Fruit fly (Drosophila melanogaster) whole organism, embryonic: ENCODE data around the gene dwg.

Source experiments
- Awh ChIP-seq: fragments of 200-800 bp; sonication (Bioruptor generic); IDR thresholded peaks from 2 replicates; pipeline ENCODE4, ENCODE4 v1.3.6; 2022; ENCODE audit warnings: missing biosample characterization, missing genetic modification characterization
- CG10565 ChIP-seq: fragments of 200-800 bp; sonication (Bioruptor generic); optimal IDR thresholded peaks from 3 replicates; lab custom pipeline; 2016; ENCODE audit warnings: missing biosample characterization, mild to moderate bottlenecking, missing genetic modification characterization
- CG11723 ChIP-seq: fragments of 200-800 bp; sonication (Bioruptor generic); optimal IDR thresholded peaks from 2 replicates; lab custom pipeline; 2017; ENCODE audit warnings: missing biosample characterization, mild to moderate bottlenecking, missing genetic modification characterization
- CG12219 ChIP-seq: fragments of 200-800 bp; sonication (Bioruptor generic); optimal IDR thresholded peaks from 3 replicates; lab custom pipeline; 2018; ENCODE audit warnings: missing biosample characterization, mild to moderate bottlenecking, missing genetic modification characterization
- CG12391 ChIP-seq: fragments of 200-800 bp; sonication (Bioruptor generic); optimal IDR thresholded peaks from 3 replicates; lab custom pipeline; 2018; ENCODE audit warnings: missing biosample characterization, mild to moderate bottlenecking, missing genetic modification characterization, moderate library complexity
- CG12659 ChIP-seq: fragments of 200-800 bp; sonication (Bioruptor generic); optimal IDR thresholded peaks from 3 replicates; lab custom pipeline; 2017; ENCODE audit warnings: mild to moderate bottlenecking, missing biosample characterization, missing genetic modification reagents, missing genetic modification characterization
- CG13123 ChIP-seq: fragments of 200-800 bp; sonication (Bioruptor generic); optimal IDR thresholded peaks from 2 replicates; lab custom pipeline; 2016; ENCODE audit warnings: missing biosample characterization, missing genetic modification characterization
- CG14050 ChIP-seq: fragments of 200-800 bp; sonication (Bioruptor generic); IDR thresholded peaks from 3 replicates; pipeline ENCODE4 v1.3.6; 2022; ENCODE audit warnings: missing biosample characterization, missing genetic modification characterization
- CG14860 ChIP-seq: fragments of 200-800 bp; sonication (Bioruptor generic); IDR thresholded peaks from 3 replicates; pipeline ENCODE4 v1.3.6; 2022; ENCODE audit warnings: missing biosample characterization, missing genetic modification characterization; ENCODE audit not compliant: partially characterized antibody
- CG15601 ChIP-seq: fragments of 200-800 bp; sonication (Bioruptor generic); optimal IDR thresholded peaks from 3 replicates; lab custom pipeline; 2019; ENCODE audit warnings: missing biosample characterization, mild to moderate bottlenecking, missing genetic modification characterization, moderate library complexity
- CG17359 ChIP-seq: fragments of 200-800 bp; sonication (Bioruptor generic); optimal IDR thresholded peaks from 3 replicates; lab custom pipeline; 2018; ENCODE audit warnings: missing biosample characterization, mild to moderate bottlenecking, missing genetic modification characterization, moderate library complexity
- CG17568 ChIP-seq: fragments of 200-800 bp; sonication (Bioruptor generic); optimal IDR thresholded peaks from 2 replicates; lab custom pipeline; 2018; ENCODE audit warnings: missing biosample characterization, mild to moderate bottlenecking, missing genetic modification characterization, moderate library complexity
- CG31224 ChIP-seq: fragments of 200-800 bp; sonication (Bioruptor generic); IDR thresholded peaks from 2 replicates; pipeline ENCODE4 v1.3.6; 2022; ENCODE audit warnings: missing biosample characterization, missing genetic modification characterization
- CG31388 ChIP-seq: fragments of 200-800 bp; sonication (Bioruptor generic); optimal IDR thresholded peaks from 2 replicates; lab custom pipeline; 2016; ENCODE audit warnings: missing biosample characterization, missing genetic modification characterization
- CG3838 ChIP-seq: fragments of 200-800 bp; sonication (Bioruptor generic); optimal IDR thresholded peaks from 3 replicates; lab custom pipeline; 2016; ENCODE audit warnings: missing biosample characterization, missing genetic modification characterization
- CG3995 ChIP-seq: fragments of 200-800 bp; sonication (Bioruptor generic); optimal IDR thresholded peaks from 3 replicates; lab custom pipeline; 2016; ENCODE audit warnings: missing biosample characterization, missing genetic modification characterization
- CG4424 ChIP-seq: fragments of 200-800 bp; sonication (Bioruptor generic); optimal IDR thresholded peaks from 3 replicates; lab custom pipeline; 2016; ENCODE audit warnings: missing biosample characterization, missing genetic modification characterization
- CG5180 ChIP-seq: fragments of 200-800 bp; sonication (Bioruptor generic); optimal IDR thresholded peaks from 3 replicates; lab custom pipeline; 2017; ENCODE audit warnings: missing biosample characterization, missing genetic modification characterization, mild to moderate bottlenecking, moderate library complexity, missing genetic modification reagents
- CG8388 ChIP-seq: fragments of 200-800 bp; sonication (Bioruptor generic); optimal IDR thresholded peaks from 2 replicates; lab custom pipeline; 2019; ENCODE audit warnings: missing biosample characterization, mild to moderate bottlenecking, missing genetic modification characterization, moderate library complexity
- Dip3 ChIP-seq: fragments of 200-800 bp; sonication (Bioruptor generic); optimal IDR thresholded peaks from 3 replicates; lab custom pipeline; 2016; ENCODE audit warnings: missing biosample characterization, missing genetic modification characterization
- Dp ChIP-seq: fragments of 200-800 bp; sonication (Bioruptor generic); optimal IDR thresholded peaks from 2 replicates; lab custom pipeline; 2018; ENCODE audit warnings: missing biosample characterization, mild to moderate bottlenecking, missing genetic modification characterization, moderate library complexity
- Eip74EF ChIP-seq, 2 experiments: fragments of 200-800 bp in 1 of 2; fragments of >200 bp in 1 of 2; sonication (Bioruptor generic) in 1 of 2; optimal IDR thresholded peaks; 2 replicates each; lab custom pipeline; 2017 to 2019; ENCODE audit warnings: missing biosample characterization in 2 of 2, missing genetic modification characterization in 2 of 2, mild to moderate bottlenecking in 1 of 2, moderate library complexity in 1 of 2
- Ets65A ChIP-seq: fragments of 200-800 bp; sonication (Bioruptor generic); peaks from one replicate; lab custom pipeline; 2016; ENCODE audit warnings: missing biosample characterization, missing genetic modification characterization
- Fer3 ChIP-seq: fragments of 200-800 bp; sonication (Bioruptor generic); optimal IDR thresholded peaks from 2 replicates; lab custom pipeline; 2018; ENCODE audit warnings: missing biosample characterization, mild to moderate bottlenecking, missing genetic modification characterization, moderate library complexity
- GATAe ChIP-seq: fragments of 200-800 bp; sonication (Bioruptor generic); conservative IDR thresholded peaks from 2 replicates; pipeline ENCODE4 v1.3.6; 2022; ENCODE audit warnings: missing biosample characterization, missing genetic modification characterization
- HHEX ChIP-seq: fragments of 200-800 bp; sonication (Bioruptor generic); optimal IDR thresholded peaks from 3 replicates; lab custom pipeline; 2017; ENCODE audit warnings: missing biosample characterization, mild to moderate bottlenecking, missing genetic modification characterization, missing genetic modification reagents
- Hmr ChIP-seq: fragments of 200-800 bp; sonication (Bioruptor generic); optimal IDR thresholded peaks from 3 replicates; lab custom pipeline; 2017; ENCODE audit warnings: mild to moderate bottlenecking, missing biosample characterization, missing genetic modification reagents, missing genetic modification characterization
- Myb ChIP-seq: fragments of 200-800 bp; sonication (Bioruptor generic); optimal IDR thresholded peaks from 2 replicates; lab custom pipeline; 2016; ENCODE audit warnings: missing biosample characterization, missing genetic modification characterization
- Nf-YA ChIP-seq: fragments of 200-800 bp; sonication (Bioruptor generic); IDR thresholded peaks from 2 replicates; pipeline ENCODE4 v1.3.6; 2022; ENCODE audit warnings: missing biosample characterization, missing genetic modification characterization
- PHDP ChIP-seq: fragments of 200-800 bp; sonication (Bioruptor generic); optimal IDR thresholded peaks from 3 replicates; lab custom pipeline; 2018; ENCODE audit warnings: missing biosample characterization, mild to moderate bottlenecking, missing genetic modification characterization, moderate library complexity
- Ptx1 ChIP-seq: fragments of 200-800 bp; sonication (Bioruptor generic); IDR thresholded peaks from 2 replicates; pipeline ENCODE4 v1.3.6; 2022; ENCODE audit warnings: missing biosample characterization, missing genetic modification characterization
- Sox102F ChIP-seq: fragments of 200-800 bp; sonication (Bioruptor generic); optimal IDR thresholded peaks from 2 replicates; lab custom pipeline; 2018; ENCODE audit warnings: missing biosample characterization, mild to moderate bottlenecking, missing genetic modification characterization, moderate library complexity
- Sry-β ChIP-seq: fragments of 200-800 bp; sonication (Bioruptor generic); optimal IDR thresholded peaks from 2 replicates; lab custom pipeline; 2018; ENCODE audit warnings: missing biosample characterization, mild to moderate bottlenecking, missing genetic modification characterization, moderate library complexity
- Trl ChIP-seq, 3 experiments: fragments of >200 bp in 2 of 3; fragments of 200-800 bp in 1 of 3; sonication (Bioruptor generic) in 1 of 3; optimal IDR thresholded peaks; 2 replicates in 1 of 3; 3 replicates in 2 of 3; lab custom pipeline; 2016 to 2017; ENCODE audit warnings: missing biosample characterization in 1 of 3, missing genetic modification characterization in 1 of 3
- cg ChIP-seq: fragments of 200-800 bp; sonication (Bioruptor generic); optimal IDR thresholded peaks from 3 replicates; lab custom pipeline; 2019; ENCODE audit warnings: missing biosample characterization, mild to moderate bottlenecking, missing genetic modification characterization, moderate library complexity
- chinmo ChIP-seq: fragments of 200-800 bp; sonication (Bioruptor generic); IDR thresholded peaks from 4 replicates; pipeline ENCODE4 v1.3.6; 2022; ENCODE audit warnings: missing biosample characterization, missing genetic modification characterization; ENCODE audit not compliant: partially characterized antibody
- chn ChIP-seq: fragments of 200-800 bp; sonication (Bioruptor generic); optimal IDR thresholded peaks from 2 replicates; lab custom pipeline; 2016; ENCODE audit warnings: missing biosample characterization, missing genetic modification characterization
- croc ChIP-seq: fragments of 200-800 bp; sonication (Bioruptor generic); conservative IDR thresholded peaks from 3 replicates; pipeline ENCODE4 v1.3.6; 2022; ENCODE audit warnings: missing biosample characterization, missing genetic modification characterization
- crol ChIP-seq: fragments of 200-800 bp; sonication (Bioruptor generic); IDR thresholded peaks from 2 replicates; pipeline ENCODE4 v1.3.6; 2022; ENCODE audit warnings: missing biosample characterization, missing genetic modification characterization
- esg ChIP-seq: fragments of 200-800 bp; sonication (Bioruptor generic); conservative IDR thresholded peaks from 2 replicates; pipeline ENCODE4 v1.3.6; 2022; ENCODE audit warnings: missing biosample characterization, missing genetic modification characterization
- gem ChIP-seq: fragments of 200-800 bp; sonication (Bioruptor generic); optimal IDR thresholded peaks from 2 replicates; lab custom pipeline; 2019; ENCODE audit warnings: missing biosample characterization, mild to moderate bottlenecking, missing genetic modification characterization, moderate library complexity
- gfzf ChIP-seq: fragments of 200-800 bp; sonication (Bioruptor generic); optimal IDR thresholded peaks from 2 replicates; lab custom pipeline; 2016; ENCODE audit warnings: missing biosample characterization, mild to moderate bottlenecking, missing genetic modification characterization, moderate library complexity
- gro ChIP-seq: fragments of 200-800 bp; sonication (Bioruptor generic); optimal IDR thresholded peaks from 2 replicates; lab custom pipeline; 2016; ENCODE audit warnings: missing biosample characterization, missing genetic modification characterization
- psq ChIP-seq: fragments of 200-800 bp; sonication (Bioruptor generic); optimal IDR thresholded peaks from 2 replicates; lab custom pipeline; 2017; ENCODE audit warnings: missing biosample characterization, missing genetic modification characterization
- schlank ChIP-seq: fragments of 200-800 bp; sonication (Bioruptor generic); optimal IDR thresholded peaks from 2 replicates; lab custom pipeline; 2018; ENCODE audit warnings: missing biosample characterization, mild to moderate bottlenecking, missing genetic modification characterization
- tap ChIP-seq: fragments of 200-800 bp; optimal IDR thresholded peaks from 3 replicates; lab custom pipeline; 2019; ENCODE audit warnings: missing biosample characterization, mild to moderate bottlenecking, missing genetic modification characterization, moderate library complexity
- toy ChIP-seq: fragments of 200-800 bp; sonication (Bioruptor generic); IDR thresholded peaks from 2 replicates; pipeline ENCODE4 v1.3.6; 2022; ENCODE audit warnings: missing biosample characterization, missing genetic modification characterization
- tx ChIP-seq: fragments of 200-800 bp; sonication (Bioruptor generic); optimal IDR thresholded peaks from 2 replicates; lab custom pipeline; 2016; ENCODE audit warnings: missing biosample characterization, missing genetic modification characterization
- yki ChIP-seq: fragments of >200 bp; optimal IDR thresholded peaks from 3 replicates; lab custom pipeline; 2018

Gene dwg

dm6 chrX:2743020-2743419 lies 15.5 kb downstream of the dwg start (continued):
- TF ChIP-seq CG13123 (GFP tag; lab: Kevin White, UChicago) (no peak), CG31388 (GFP tag; lab: Kevin White, UChicago) (peak; percentile 0), CG12391 (peak; percentile 64), Awh (GFP tag; lab: Robert Waterston, UW) (peak; percentile 74), CG31224 (peak; percentile 85), PHDP (peak; percentile 79), Nf-YA (GFP tag; lab: Robert Waterston, UW) (peak; percentile 70), CG12659 (GFP tag; lab: Kevin White, UChicago) (peak; percentile 86), tx (GFP tag; lab: Kevin White, UChicago) (peak; percentile 82), CG17359 (tag; lab: Kevin White, UChicago) (peak; percentile 77), CG17568 (peak; percentile 59), esg (GFP tag; lab: Robert Waterston, UW) (peak; percentile 86), GATAe (GFP tag; lab: Robert Waterston, UW) (peak; percentile 82), Myb (peak; percentile 74)
- TF ChIP-seq, all 482 proteins: peak for 345

DNA sequence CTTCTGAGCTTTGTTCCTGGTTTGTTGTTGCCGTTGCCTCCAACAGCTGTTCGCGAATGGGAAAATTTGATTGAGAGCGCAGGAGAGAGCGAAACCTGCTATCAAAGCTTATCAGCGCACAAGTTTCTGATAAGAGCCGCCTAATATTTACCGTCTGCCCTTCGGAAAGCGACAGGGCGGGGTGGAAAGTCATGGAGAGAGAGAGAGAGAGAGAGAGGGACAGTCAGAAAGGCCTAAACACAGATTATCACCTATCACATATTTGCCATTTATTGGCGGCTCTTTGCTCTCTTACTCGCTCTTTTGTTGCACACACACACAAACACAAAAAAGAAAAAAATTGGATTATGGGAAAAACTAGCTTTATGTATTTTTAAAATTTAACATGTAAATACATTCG lies 16.1 kb downstream of the dwg start:
- TF ChIP-seq crol (GFP tag; lab: Robert Waterston, UW), result peak; percentile 72
- no peak for TF ChIP-seq CG5180 (GFP tag; lab: Kevin White, UChicago)
- peak; percentile 8; the same call in 1 of the 2 replicates for TF ChIP-seq GATAe (GFP tag; lab: Robert Waterston, UW)
- no peak for TF ChIP-seq Eip74EF (GFP tag; optimal IDR thresholded peaks at IDR 0.05; lab: Kevin White, UChicago)
- TF ChIP-seq toy, result no peak
- 0 out of 4 replicates have a peak, but pooled peaks have one; percentile 51 for TF ChIP-seq chinmo (GFP tag; lab: Robert Waterston, UW)
- TF ChIP-seq gem (tag; lab: Kevin White, UChicago), result no peak
- TF ChIP-seq CG4424, result no peak
- TF ChIP-seq cg (GFP tag; lab: Kevin White, UChicago), result peak; percentile 5
- no peak for TF ChIP-seq Fer3 (tag; lab: Kevin White, UChicago)
- TF ChIP-seq CG15601, result no peak
- peak; percentile 49 to 85 for TF ChIP-seq Trl (optimal IDR thresholded peaks at IDR 0.05; lab: Kevin White, UChicago)
- no peak for TF ChIP-seq Trl (GFP tag; optimal IDR thresholded peaks at IDR 0.05; lab: Kevin White, UChicago)
- TF ChIP-seq Sry-β (GFP tag; lab: Kevin White, UChicago), result no peak

- TF ChIP-seq tap (tag; lab: Kevin White, UChicago) (peak; percentile 93), Ets65A (GFP tag; lab: Kevin White, UChicago) (peak; percentile 96), Sox102F (GFP tag; lab: Kevin White, UChicago) (peak; percentile 93), gfzf (GFP tag; lab: Kevin White, UChicago) (no peak), CG3995 (GFP tag; lab: Kevin White, UChicago) (peak; percentile 52), Hmr (GFP tag; lab: Kevin White, UChicago) (peak; percentile 95), Dp (GFP tag; lab: Kevin White, UChicago) (no peak), chn (GFP tag; lab: Kevin White, UChicago) (peak; percentile 73), CG8388 (GFP tag; lab: Kevin White, UChicago) (peak; percentile 87), CG12219 (GFP tag; lab: Kevin White, UChicago) (peak; percentile 92), gro (peak; percentile 94), CG14860 (GFP tag; lab: Robert Waterston, UW) (no peak), psq (GFP tag; lab: Kevin White, UChicago) (peak; percentile 50), Ptx1 (GFP tag; lab: Robert Waterston, UW) (peak; percentile 87), croc (GFP tag; lab: Robert Waterston, UW) (peak; percentile 54), CG3838 (GFP tag; lab: Kevin White, UChicago) (peak; percentile 77), schlank (tag; lab: Kevin White, UChicago) (peak; percentile 89), yki (lab: Kevin White, UChicago) (no peak), CG10565 (GFP tag; lab: Kevin White, UChicago) (no peak), HHEX (GFP tag; lab: Kevin White, UChicago) (peak; percentile 94), CG14050 (GFP tag; lab: Robert Waterston, UW) (peak; percentile 86), Dip3 (GFP tag; lab: Kevin White, UChicago) (peak; percentile 93), CG11723 (GFP tag; lab: Kevin White, UChicago) (peak; percentile 77)
These were observed 16.5 kb downstream of the dwg start, which contains the start of gene Syx4 for dm6 chrX:2744042-2744441. Gene Syx4, minus strand, starts transcription at chrX:2744076.
